Fruit fly (Drosophila melanogaster) whole organism, prepupa: ENCODE measurements around the gene CG43050.

ENCODE experiments used
- Blimp-1 ChIP-seq: fragments of 200-800 bp; sonication (Bioruptor generic); optimal IDR thresholded peaks from 3 replicates; lab custom pipeline; 2017; ENCODE audit warnings: missing biosample characterization, missing genetic modification characterization, mild to moderate bottlenecking, moderate library complexity, missing genetic modification reagents
- CG10631 ChIP-seq: fragments of 200-800 bp; sonication (Bioruptor generic); optimal IDR thresholded peaks from 2 replicates; lab custom pipeline; 2016; ENCODE audit warnings: missing biosample characterization, missing genetic modification characterization
- CG11294 ChIP-seq: fragments of 200-800 bp; sonication (Bioruptor generic); IDR thresholded peaks from 2 replicates; pipeline ENCODE4 v1.3.6; 2022; ENCODE audit warnings: missing biosample characterization, missing genetic modification characterization
- CG11762 ChIP-seq: fragments of 200-800 bp; sonication (Bioruptor generic); optimal IDR thresholded peaks from 3 replicates; lab custom pipeline; 2016; ENCODE audit warnings: missing biosample characterization, missing genetic modification characterization; ENCODE audit not compliant: insufficient read depth
- CG31627 ChIP-seq: fragments of 200-800 bp; sonication (Bioruptor generic); optimal IDR thresholded peaks from 3 replicates; lab custom pipeline; 2016; ENCODE audit warnings: missing biosample characterization, missing genetic modification characterization
- CG32006 ChIP-seq: fragments of 200-800 bp; sonication (Bioruptor generic); optimal IDR thresholded peaks from 3 replicates; lab custom pipeline; 2017; ENCODE audit warnings: missing biosample characterization, mild to moderate bottlenecking, missing genetic modification characterization
- CG34406 ChIP-seq: fragments of 200-800 bp; sonication (Bioruptor generic); optimal IDR thresholded peaks from 3 replicates; lab custom pipeline; 2016; ENCODE audit warnings: missing biosample characterization, missing genetic modification characterization
- CG3919 ChIP-seq: fragments of 200-800 bp; sonication (Bioruptor generic); optimal IDR thresholded peaks from 3 replicates; lab custom pipeline; 2016; ENCODE audit warnings: missing biosample characterization, missing genetic modification characterization
- CG4318 ChIP-seq: fragments of 200-800 bp; sonication (Bioruptor generic); optimal IDR thresholded peaks from 3 replicates; lab custom pipeline; 2017; ENCODE audit warnings: missing biosample characterization, mild to moderate bottlenecking, missing genetic modification characterization
- CG6163 ChIP-seq: fragments of 200-800 bp; sonication (Bioruptor generic); IDR thresholded peaks from 3 replicates; pipeline ENCODE4 v1.3.6; 2022; ENCODE audit warnings: missing biosample characterization, missing genetic modification characterization
- CG6792 ChIP-seq: fragments of 200-800 bp; sonication (Bioruptor generic); optimal IDR thresholded peaks from 3 replicates; lab custom pipeline; 2016; ENCODE audit warnings: missing biosample characterization, missing genetic modification characterization
- CG6808 ChIP-seq: fragments of 200-800 bp; sonication (Bioruptor generic); optimal IDR thresholded peaks from 3 replicates; lab custom pipeline; 2017; ENCODE audit warnings: missing biosample characterization, missing genetic modification characterization, mild to moderate bottlenecking, moderate library complexity, missing genetic modification reagents
- CG8632 ChIP-seq: fragments of 200-800 bp; sonication (Bioruptor generic); optimal IDR thresholded peaks from 3 replicates; lab custom pipeline; 2016; ENCODE audit warnings: missing biosample characterization, missing genetic modification characterization
- CG9139 ChIP-seq: fragments of 200-800 bp; sonication (Bioruptor generic); optimal IDR thresholded peaks from 3 replicates; lab custom pipeline; 2017; ENCODE audit warnings: missing biosample characterization, mild to moderate bottlenecking, missing genetic modification characterization
- Eip75B ChIP-seq: fragments of 200-800 bp; sonication (Bioruptor generic); optimal IDR thresholded peaks from 3 replicates; lab custom pipeline; 2016; ENCODE audit warnings: missing biosample characterization, missing genetic modification characterization
- Eip78C ChIP-seq: fragments of 200-800 bp; sonication (Bioruptor generic); peaks from one replicate; lab custom pipeline; 2016; ENCODE audit warnings: missing biosample characterization, missing genetic modification characterization
- Eip93F ChIP-seq: fragments of 200-800 bp; sonication (Bioruptor generic); optimal IDR thresholded peaks from 2 replicates; lab custom pipeline; 2016; ENCODE audit warnings: missing biosample characterization, mild to moderate bottlenecking, missing genetic modification characterization
- Ets21C ChIP-seq: fragments of 200-800 bp; sonication (Bioruptor generic); optimal IDR thresholded peaks from 3 replicates; lab custom pipeline; 2016; ENCODE audit warnings: missing biosample characterization, missing genetic modification characterization
- Ets96B ChIP-seq: fragments of 200-800 bp; optimal IDR thresholded peaks from 2 replicates; lab custom pipeline; 2019; ENCODE audit warnings: missing biosample characterization, mild to moderate bottlenecking, missing genetic modification characterization, moderate library complexity
- Hr38 ChIP-seq: sonication (Bioruptor generic); optimal IDR thresholded peaks from 2 replicates; lab custom pipeline; 2016; ENCODE audit warnings: missing biosample characterization, missing genetic modification characterization
- Hr39 ChIP-seq: fragments of 200-800 bp; sonication (Bioruptor generic); optimal IDR thresholded peaks from 2 replicates; lab custom pipeline; 2016; ENCODE audit warnings: missing biosample characterization, missing genetic modification characterization
- Hr4 ChIP-seq: fragments of 200-800 bp; sonication (Bioruptor generic); optimal IDR thresholded peaks from 3 replicates; lab custom pipeline; 2016; ENCODE audit warnings: missing biosample characterization, missing genetic modification characterization
- Lpt ChIP-seq: fragments of 200-800 bp; sonication (Bioruptor generic); optimal IDR thresholded peaks from 3 replicates; lab custom pipeline; 2016; ENCODE audit warnings: missing biosample characterization, missing genetic modification characterization
- Met ChIP-seq: fragments of 200-800 bp; sonication (Bioruptor generic); optimal IDR thresholded peaks from 3 replicates; lab custom pipeline; 2016; ENCODE audit warnings: missing biosample characterization, missing genetic modification characterization
- OdsH ChIP-seq: fragments of 200-800 bp; sonication (Bioruptor generic); optimal IDR thresholded peaks from 3 replicates; lab custom pipeline; 2016; ENCODE audit warnings: missing biosample characterization, missing genetic modification characterization
- Smox ChIP-seq: fragments of 200-800 bp; sonication (Bioruptor generic); optimal IDR thresholded peaks from 3 replicates; lab custom pipeline; 2016; ENCODE audit warnings: missing biosample characterization, missing genetic modification characterization
- Sox102F ChIP-seq: fragments of 200-800 bp; sonication (Bioruptor generic); optimal IDR thresholded peaks from 2 replicates; lab custom pipeline; 2016; ENCODE audit warnings: missing biosample characterization, mild to moderate bottlenecking, missing genetic modification characterization
- Sox14 ChIP-seq: fragments of 200-800 bp; sonication (Bioruptor generic); optimal IDR thresholded peaks from 3 replicates; lab custom pipeline; 2016; ENCODE audit warnings: missing biosample characterization, missing genetic modification characterization
- Sox15 ChIP-seq: fragments of 200-800 bp; sonication (Bioruptor generic); optimal IDR thresholded peaks from 3 replicates; lab custom pipeline; 2016; ENCODE audit warnings: missing biosample characterization, missing genetic modification characterization
- achi ChIP-seq: fragments of 200-800 bp; sonication (Bioruptor generic); optimal IDR thresholded peaks from 3 replicates; lab custom pipeline; 2016; ENCODE audit warnings: missing biosample characterization, missing genetic modification characterization
- acj6 ChIP-seq: fragments of 200-800 bp; sonication (Bioruptor generic); optimal IDR thresholded peaks from 3 replicates; lab custom pipeline; 2016; ENCODE audit warnings: missing biosample characterization, missing genetic modification characterization
- cyc ChIP-seq: fragments of 200-800 bp; sonication (Bioruptor generic); optimal IDR thresholded peaks from 3 replicates; lab custom pipeline; 2016; ENCODE audit warnings: missing biosample characterization, missing genetic modification characterization
- dac ChIP-seq: fragments of 200-800 bp; sonication (Bioruptor generic); optimal IDR thresholded peaks from 2 replicates; lab custom pipeline; 2017; ENCODE audit warnings: missing biosample characterization, mild to moderate bottlenecking, missing genetic modification characterization
- dsx ChIP-seq: fragments of 200-800 bp; optimal IDR thresholded peaks from 3 replicates; lab custom pipeline; 2019; ENCODE audit warnings: missing biosample characterization, mild to moderate bottlenecking, missing genetic modification characterization, moderate library complexity; ENCODE audit not compliant: poor library complexity, severe bottlenecking
- eg ChIP-seq: fragments of 200-800 bp; sonication (Bioruptor generic); IDR thresholded peaks from 3 replicates; pipeline ENCODE4 v1.3.6; 2022; ENCODE audit warnings: missing biosample characterization, missing genetic modification characterization
- esn ChIP-seq: fragments of 200-800 bp; sonication (Bioruptor generic); optimal IDR thresholded peaks from 2 replicates; lab custom pipeline; 2016; ENCODE audit warnings: missing biosample characterization, mild to moderate bottlenecking, missing genetic modification characterization, moderate library complexity
- fd59A ChIP-seq: fragments of 200-800 bp; sonication (Bioruptor generic); optimal IDR thresholded peaks from 2 replicates; lab custom pipeline; 2017; ENCODE audit warnings: missing biosample characterization, mild to moderate bottlenecking, missing genetic modification characterization, missing genetic modification reagents
- fd85E ChIP-seq: fragments of 200-800 bp; sonication (Bioruptor generic); optimal IDR thresholded peaks from 3 replicates; lab custom pipeline; 2016; ENCODE audit warnings: missing biosample characterization, missing genetic modification characterization
- fkh ChIP-seq: fragments of 200-800 bp; sonication (Bioruptor generic); optimal IDR thresholded peaks from 3 replicates; lab custom pipeline; 2017; ENCODE audit warnings: missing biosample characterization, mild to moderate bottlenecking, missing genetic modification characterization, moderate library complexity
- lz ChIP-seq: fragments of 200-800 bp; sonication (Bioruptor generic); optimal IDR thresholded peaks from 3 replicates; lab custom pipeline; 2016; ENCODE audit warnings: missing biosample characterization, missing genetic modification characterization
- pdm3 ChIP-seq: fragments of 200-800 bp; sonication (Bioruptor generic); optimal IDR thresholded peaks from 3 replicates; lab custom pipeline; 2016; ENCODE audit warnings: missing biosample characterization, missing genetic modification characterization
- salr ChIP-seq, 2 experiments: fragments of 200-800 bp; sonication (Bioruptor generic); optimal IDR thresholded peaks; 3 replicates each; lab custom pipeline; 2016 to 2018; ENCODE audit warnings: missing biosample characterization in 2 of 2, missing genetic modification characterization in 2 of 2, mild to moderate bottlenecking in 1 of 2
- spab ChIP-seq: fragments of 200-800 bp; sonication (Bioruptor generic); optimal IDR thresholded peaks from 2 replicates; lab custom pipeline; 2017; ENCODE audit warnings: missing biosample characterization, mild to moderate bottlenecking, missing genetic modification characterization, missing genetic modification reagents
- svp ChIP-seq: fragments of 200-800 bp; sonication (Bioruptor generic); peaks from one replicate; lab custom pipeline; 2016; ENCODE audit warnings: missing biosample characterization, missing genetic modification characterization
- topi ChIP-seq: fragments of 200-800 bp; sonication (Bioruptor generic); optimal IDR thresholded peaks from 3 replicates; lab custom pipeline; 2016; ENCODE audit warnings: missing biosample characterization, missing genetic modification characterization

CG43050 gene

DNA sequence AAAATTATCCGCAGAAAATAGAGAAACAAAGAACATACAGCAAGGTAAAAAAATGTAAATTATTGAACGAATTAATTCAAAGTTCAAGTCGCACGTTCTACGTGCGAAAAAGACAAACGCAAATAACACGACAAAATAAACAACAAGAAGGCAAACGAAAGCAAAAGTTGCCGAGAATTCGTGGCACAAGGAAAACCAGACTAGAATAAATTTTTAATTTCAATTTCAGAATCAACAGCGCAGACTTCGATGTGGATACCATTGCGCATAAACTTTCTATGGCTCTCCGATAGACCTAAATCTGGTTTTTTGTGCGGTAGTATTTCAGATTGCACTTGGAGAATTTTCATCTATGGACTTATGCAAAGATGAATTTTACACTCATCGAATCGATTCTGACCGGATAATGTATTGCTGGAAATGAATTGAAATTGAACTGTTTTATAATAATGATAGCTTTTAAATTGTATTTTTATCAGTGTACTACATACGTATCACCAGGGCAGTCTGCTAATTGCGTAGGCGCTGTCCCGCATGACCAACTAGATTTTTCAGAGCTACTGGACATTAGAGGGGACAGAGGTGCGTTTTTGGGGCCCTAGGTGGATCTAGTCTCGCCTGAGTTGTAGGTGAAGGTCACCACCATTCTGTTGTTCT lies 35.5 kb upstream of the CG43050 start (continued):
- peak; percentile 31 for TF ChIP-seq acj6 (GFP tag; lab: Kevin White, UChicago)
- peak; percentile 71 for TF ChIP-seq CG32006 (GFP tag; lab: Kevin White, UChicago)
- TF ChIP-seq fkh (GFP tag; lab: Kevin White, UChicago), result peak; percentile 57
- peak in 1 of 2 experiments; percentile 33 for TF ChIP-seq salr (GFP tag; optimal IDR thresholded peaks at IDR 0.05; lab: Kevin White, UChicago)
- TF ChIP-seq Eip75B, result peak; percentile 32
- TF ChIP-seq spab (GFP tag; lab: Kevin White, UChicago), result peak; percentile 10

DNA sequence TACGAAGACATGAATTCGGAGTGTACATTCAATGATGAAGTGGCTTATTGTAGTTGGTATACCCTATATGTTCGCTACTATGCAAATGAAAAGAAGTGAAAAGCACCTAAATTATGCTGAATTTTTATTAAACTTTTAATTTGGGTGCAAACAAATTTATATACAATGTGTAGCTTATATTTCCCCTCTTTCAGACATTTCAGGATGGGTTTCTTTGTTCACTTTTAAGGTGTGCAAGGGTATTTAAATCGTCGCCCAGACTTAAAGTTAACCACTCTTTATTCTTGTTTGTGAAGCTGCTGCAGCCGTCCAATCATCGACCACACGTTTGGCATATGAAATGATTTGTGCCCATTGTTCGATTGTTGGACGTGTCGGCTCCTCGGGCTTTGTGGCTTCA lies 32.4 kb upstream of the CG43050 start:
- TF ChIP-seq Hr39 (GFP tag; lab: Kevin White, UChicago), result peak; percentile 45
- TF ChIP-seq CG34406, result peak; percentile 12
- TF ChIP-seq fd59A (GFP tag; lab: Kevin White, UChicago), result no peak
- TF ChIP-seq Smox, result peak; percentile 37
- no peak for TF ChIP-seq salr (GFP tag; optimal IDR thresholded peaks at IDR 0.05; lab: Kevin White, UChicago)
- peak; percentile 18 for TF ChIP-seq CG6792
- TF ChIP-seq Lpt (GFP tag; lab: Kevin White, UChicago), result no peak
- no peak for TF ChIP-seq Hr4 (GFP tag; lab: Kevin White, UChicago)
- no peak for TF ChIP-seq fd85E
- no peak for TF ChIP-seq Ets96B (tag; lab: Kevin White, UChicago)
- no peak for TF ChIP-seq CG3919
- peak; percentile 47 for TF ChIP-seq lz (GFP tag; lab: Kevin White, UChicago)
- peak; percentile 34 for TF ChIP-seq OdsH (GFP tag; lab: Kevin White, UChicago)
- TF ChIP-seq esn (GFP tag; lab: Kevin White, UChicago), result peak; percentile 51
- peak; percentile 45 for TF ChIP-seq acj6 (GFP tag; lab: Kevin White, UChicago)
- TF ChIP-seq spab (GFP tag; lab: Kevin White, UChicago), result no peak
- TF ChIP-seq CG6808, result no peak
- TF ChIP-seq eg (GFP tag; lab: Robert Waterston, UW), result no peak
- peak; percentile 23 for TF ChIP-seq Sox14
- no peak for TF ChIP-seq dac (GFP tag; lab: Kevin White, UChicago)
- peak; percentile 13 for TF ChIP-seq Sox102F (GFP tag; lab: Kevin White, UChicago)
- peak; percentile 50 for TF ChIP-seq CG31627 (GFP tag; lab: Kevin White, UChicago)
- peak; percentile 0 for TF ChIP-seq CG8632 (GFP tag; lab: Kevin White, UChicago)
- TF ChIP-seq achi (GFP tag; lab: Kevin White, UChicago), result peak; percentile 15
- peak; percentile 75 for TF ChIP-seq Eip78C (GFP tag; lab: Kevin White, UChicago)
- TF ChIP-seq Met (GFP tag; lab: Kevin White, UChicago), result peak; percentile 39
- no peak for TF ChIP-seq CG11762 (GFP tag; lab: Kevin White, UChicago)
- peak; percentile 12 for TF ChIP-seq CG10631 (GFP tag; lab: Kevin White, UChicago)
- peak; percentile 22 for TF ChIP-seq cyc (GFP tag; lab: Kevin White, UChicago)
- TF ChIP-seq CG11294 (GFP tag; lab: Robert Waterston, UW), result no peak
- peak; percentile 66 for TF ChIP-seq svp (GFP tag; lab: Kevin White, UChicago)
- TF ChIP-seq pdm3 (GFP tag; lab: Kevin White, UChicago), result peak; percentile 8
- peak; percentile 13 for TF ChIP-seq Eip75B
- TF ChIP-seq topi (GFP tag; lab: Kevin White, UChicago), result peak; percentile 23
- TF ChIP-seq dsx, result peak; percentile 15
- no peak for TF ChIP-seq Blimp-1
- TF ChIP-seq Hr38, result no peak

dm6 chr2L:13088550-13088949 lies 30.5 kb upstream of the CG43050 start:
- TF ChIP-seq Sox102F (GFP tag; lab: Kevin White, UChicago) (no peak), topi (GFP tag; lab: Kevin White, UChicago) (no peak), Blimp-1 (no peak), CG4318 (GFP tag; lab: Kevin White, UChicago) (no peak), CG6163 (GFP tag; lab: Robert Waterston, UW) (peak; percentile 31; the same call in 1 of the 3 replicates), fkh (GFP tag; lab: Kevin White, UChicago) (no peak), OdsH (GFP tag; lab: Kevin White, UChicago) (no peak), svp (GFP tag; lab: Kevin White, UChicago) (peak; percentile 56), Ets21C (GFP tag; lab: Kevin White, UChicago) (no peak), CG34406 (no peak), achi (GFP tag; lab: Kevin White, UChicago) (no peak), CG9139 (GFP tag; lab: Kevin White, UChicago) (no peak), CG3919 (no peak), CG10631 (GFP tag; lab: Kevin White, UChicago) (no peak), fd85E (no peak), Eip93F (GFP tag; lab: Kevin White, UChicago) (no peak), Sox15 (no peak), CG6792 (no peak)
- TF ChIP-seq, all 60 proteins: peak for 2
